Fruit fly (Drosophila melanogaster) whole organism, prepupa: ENCODE results near the gene CG31204.
A peak's percentile ranks its signal among the peaks of the same experiment; 100 is the strongest.

ENCODE experiments used
- CG32006 ChIP-seq: fragments of 200-800 bp; sonication (Bioruptor generic); optimal IDR thresholded peaks from 3 replicates; lab custom pipeline; 2017; ENCODE audit warnings: missing biosample characterization, mild to moderate bottlenecking, missing genetic modification characterization
- CG4318 ChIP-seq: fragments of 200-800 bp; sonication (Bioruptor generic); optimal IDR thresholded peaks from 3 replicates; lab custom pipeline; 2017; ENCODE audit warnings: missing biosample characterization, mild to moderate bottlenecking, missing genetic modification characterization
- Ets96B ChIP-seq: fragments of 200-800 bp; optimal IDR thresholded peaks from 2 replicates; lab custom pipeline; 2019; ENCODE audit warnings: missing biosample characterization, mild to moderate bottlenecking, missing genetic modification characterization, moderate library complexity
- Hr39 ChIP-seq: fragments of 200-800 bp; sonication (Bioruptor generic); optimal IDR thresholded peaks from 2 replicates; lab custom pipeline; 2016; ENCODE audit warnings: missing biosample characterization, missing genetic modification characterization
- Hr4 ChIP-seq: fragments of 200-800 bp; sonication (Bioruptor generic); optimal IDR thresholded peaks from 3 replicates; lab custom pipeline; 2016; ENCODE audit warnings: missing biosample characterization, missing genetic modification characterization
- Lpt ChIP-seq: fragments of 200-800 bp; sonication (Bioruptor generic); optimal IDR thresholded peaks from 3 replicates; lab custom pipeline; 2016; ENCODE audit warnings: missing biosample characterization, missing genetic modification characterization
- Met ChIP-seq: fragments of 200-800 bp; sonication (Bioruptor generic); optimal IDR thresholded peaks from 3 replicates; lab custom pipeline; 2016; ENCODE audit warnings: missing biosample characterization, missing genetic modification characterization
- Sox15 ChIP-seq: fragments of 200-800 bp; sonication (Bioruptor generic); optimal IDR thresholded peaks from 3 replicates; lab custom pipeline; 2016; ENCODE audit warnings: missing biosample characterization, missing genetic modification characterization
- svp ChIP-seq: fragments of 200-800 bp; sonication (Bioruptor generic); peaks from one replicate; lab custom pipeline; 2016; ENCODE audit warnings: missing biosample characterization, missing genetic modification characterization

DNA sequence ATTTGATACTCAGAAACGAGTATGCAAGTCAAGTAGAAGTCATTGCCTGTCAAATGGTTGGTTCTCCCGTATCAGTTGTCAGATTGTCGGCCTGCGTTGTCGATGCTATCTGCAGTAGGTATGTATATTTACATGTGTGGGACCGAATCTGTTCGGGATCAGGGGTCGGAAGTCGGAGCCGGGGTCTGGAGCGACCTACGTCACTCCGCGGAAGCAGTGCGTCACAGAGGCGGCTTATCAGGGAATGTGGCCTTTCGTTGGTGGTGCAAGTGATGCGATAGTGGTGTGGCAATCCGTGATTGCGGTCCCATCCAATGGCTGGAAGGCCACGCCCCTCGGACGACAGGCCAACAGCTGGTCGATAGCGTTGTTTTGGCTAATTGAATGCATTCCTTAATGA is 42.3 kb upstream of the CG31204 start:
- no peak for TF ChIP-seq Met (GFP tag; lab: Kevin White, UChicago)
- TF ChIP-seq Ets96B (tag; lab: Kevin White, UChicago), result no peak
- no peak for TF ChIP-seq CG4318 (GFP tag; lab: Kevin White, UChicago)
- TF ChIP-seq Sox15 (GFP tag; lab: Kevin White, UChicago), result no peak
- no peak for TF ChIP-seq Hr4 (GFP tag; lab: Kevin White, UChicago)
- peak; percentile 99 for TF ChIP-seq svp
- no peak for TF ChIP-seq Hr39 (GFP tag; lab: Kevin White, UChicago)
- TF ChIP-seq CG32006 (GFP tag; lab: Kevin White, UChicago), result no peak
- no peak for TF ChIP-seq Lpt
